Worm (Caenorhabditis elegans) whole organism, L4/young adult: ENCODE measurements around the gene R08C7.4.

ENCODE experiments used
- W03F9.2 ChIP-seq: fragments of 150-350 bp; optimal IDR thresholded peaks from 2 replicates; lab custom pipeline; 2014; ENCODE audit warnings: missing biosample characterization, missing genetic modification characterization
- dao-5 ChIP-seq: sonication (generic microtip); optimal IDR thresholded peaks from 2 replicates; lab custom pipeline; 2016; ENCODE audit warnings: missing genotype, missing genetic modification characterization, moderate library complexity, missing compliant biosample characterization
- him-1 ChIP-seq: sonication (generic microtip); optimal IDR thresholded peaks from 2 replicates; lab custom pipeline; 2016; ENCODE audit warnings: missing genotype, missing genetic modification reagents, missing genetic modification characterization, missing compliant biosample characterization

The R08C7.4 gene

DNA sequence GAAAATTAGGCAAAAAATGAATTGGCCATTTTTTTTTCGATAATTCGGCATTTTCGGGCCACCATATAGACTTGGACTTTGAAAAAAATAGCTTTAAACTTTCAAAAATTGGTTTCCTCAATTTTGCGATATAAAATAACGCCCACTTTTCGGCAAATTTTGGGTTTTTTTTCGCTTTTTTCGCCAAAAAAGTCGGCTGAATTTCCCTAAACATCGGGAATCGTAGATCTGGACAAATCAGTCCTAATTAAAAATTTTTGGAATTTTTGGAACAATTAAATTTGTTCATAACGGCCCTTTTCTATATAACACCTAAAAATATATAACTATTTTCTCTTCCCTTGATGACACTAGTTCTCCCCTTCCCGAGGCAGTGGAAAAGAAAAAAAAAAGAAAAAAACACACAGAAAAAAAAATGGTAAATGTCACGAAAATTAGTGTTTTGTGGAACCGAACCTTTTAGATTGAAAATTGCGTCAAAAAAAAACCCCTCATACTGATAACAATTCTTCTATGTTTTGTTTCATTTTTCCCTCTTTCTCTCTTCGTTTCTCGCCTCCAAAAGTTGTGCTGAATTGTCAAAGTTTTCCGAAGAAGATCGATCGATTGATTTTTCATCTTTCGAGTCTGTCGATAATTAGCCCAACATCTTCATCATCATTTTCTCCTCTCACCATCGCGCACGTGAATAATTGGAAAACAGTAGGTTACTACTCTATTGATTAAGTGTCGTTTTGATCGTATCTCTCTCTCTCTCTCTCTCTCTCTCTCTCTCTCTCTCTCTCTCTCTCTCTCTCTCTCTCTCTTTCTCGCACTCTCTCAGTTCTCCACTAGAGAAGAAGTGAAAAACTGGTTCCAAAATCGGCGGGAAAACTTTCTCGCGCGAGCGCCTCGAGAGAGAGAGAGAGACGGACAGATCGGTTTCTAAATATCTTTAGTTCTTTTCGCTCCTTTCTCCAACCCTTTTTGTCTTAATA lies 34.2 kb upstream of the R08C7.4 start, which contains the start of gene Y24D9A.6:
Y24D9A.6 (minus strand) TSS at position 51 of the 977 bp plus-strand sequence.
- TF ChIP-seq W03F9.2: no peak
- TF ChIP-seq dao-5 (tag; lab: Kevin White, UChicago): no peak
- TF ChIP-seq him-1 (tag; lab: Kevin White, UChicago): no peak

- TF ChIP-seq dao-5 (tag; lab: Kevin White, UChicago) (no peak), him-1 (tag; lab: Kevin White, UChicago) (no peak), W03F9.2 (no peak)
Observed at ce11 chrIV:4402413-4402812, 32.4 kb upstream of the R08C7.4 start.

DNA sequence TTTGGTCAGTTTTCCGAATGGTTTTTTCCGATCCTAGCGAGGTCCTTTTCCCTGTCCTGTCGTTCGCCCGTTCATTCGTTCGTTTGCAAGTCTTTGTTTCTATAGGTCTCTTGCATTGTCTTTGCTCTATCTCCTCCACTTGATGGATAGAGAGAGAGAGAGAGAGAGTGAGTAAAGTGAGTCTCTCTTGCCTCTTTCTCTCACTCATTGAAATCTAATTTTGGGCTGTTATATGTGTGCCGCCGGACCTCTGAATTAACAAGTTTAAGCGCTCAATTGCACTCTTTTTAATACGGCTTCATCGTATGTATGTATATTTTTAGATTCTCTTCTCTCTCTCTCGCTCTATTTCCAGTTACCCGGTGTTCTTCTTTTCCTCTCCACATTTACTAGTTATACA lies 31.0 kb upstream of the R08C7.4 start:
- TF ChIP-seq dao-5 (tag; lab: Kevin White, UChicago) (no peak), him-1 (tag; lab: Kevin White, UChicago) (no peak), W03F9.2 (no peak)

ce11 chrIV:4405126-4405525 lies 29.7 kb upstream of the R08C7.4 start, which contains the start of gene Y24D9A.7:
TSS of gene Y24D9A.7 (minus strand) at chrIV:4405171.
- no peak for TF ChIP-seq him-1 (tag; lab: Kevin White, UChicago)
- no peak for TF ChIP-seq W03F9.2
- no peak for TF ChIP-seq dao-5 (tag; lab: Kevin White, UChicago)

ce11 chrIV:4406054-4406539 lies 28.7 kb upstream of the R08C7.4 start:
- TF ChIP-seq W03F9.2 (no peak), him-1 (tag; lab: Kevin White, UChicago) (peak; percentile 24)

DNA sequence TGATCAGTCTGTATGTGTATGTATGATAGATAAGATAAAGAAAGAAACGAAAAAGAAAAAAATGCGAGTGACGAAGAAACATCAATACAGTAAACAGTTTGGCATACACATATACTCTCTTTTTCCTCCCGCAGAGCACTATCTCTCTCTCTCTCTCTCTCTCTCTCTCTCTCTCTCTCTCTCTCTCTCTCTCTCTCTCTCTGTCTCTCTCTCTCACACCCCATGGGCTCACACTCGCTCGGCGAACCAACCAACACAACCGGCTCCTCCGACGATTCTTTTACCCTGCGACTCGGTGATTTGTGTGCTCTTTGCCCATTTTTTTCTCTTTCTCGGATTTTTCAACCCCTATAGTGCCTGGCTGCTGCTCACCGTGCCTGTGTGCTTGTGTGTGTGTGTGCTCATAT lies 27.8 kb upstream of the R08C7.4 start:
- TF ChIP-seq him-1 (tag; lab: Kevin White, UChicago): no peak
- TF ChIP-seq dao-5 (tag; lab: Kevin White, UChicago): no peak
- no peak for TF ChIP-seq W03F9.2

ce11 chrIV:4408714-4409113 lies 26.1 kb upstream of the R08C7.4 start:
- TF ChIP-seq him-1 (tag; lab: Kevin White, UChicago): no peak
- no peak for TF ChIP-seq W03F9.2
- TF ChIP-seq dao-5 (tag; lab: Kevin White, UChicago): no peak

ce11 chrIV:4410526-4410925 lies 24.3 kb upstream of the R08C7.4 start:
- no peak for TF ChIP-seq W03F9.2
- TF ChIP-seq him-1 (tag; lab: Kevin White, UChicago): no peak
- TF ChIP-seq dao-5 (tag; lab: Kevin White, UChicago): no peak

DNA sequence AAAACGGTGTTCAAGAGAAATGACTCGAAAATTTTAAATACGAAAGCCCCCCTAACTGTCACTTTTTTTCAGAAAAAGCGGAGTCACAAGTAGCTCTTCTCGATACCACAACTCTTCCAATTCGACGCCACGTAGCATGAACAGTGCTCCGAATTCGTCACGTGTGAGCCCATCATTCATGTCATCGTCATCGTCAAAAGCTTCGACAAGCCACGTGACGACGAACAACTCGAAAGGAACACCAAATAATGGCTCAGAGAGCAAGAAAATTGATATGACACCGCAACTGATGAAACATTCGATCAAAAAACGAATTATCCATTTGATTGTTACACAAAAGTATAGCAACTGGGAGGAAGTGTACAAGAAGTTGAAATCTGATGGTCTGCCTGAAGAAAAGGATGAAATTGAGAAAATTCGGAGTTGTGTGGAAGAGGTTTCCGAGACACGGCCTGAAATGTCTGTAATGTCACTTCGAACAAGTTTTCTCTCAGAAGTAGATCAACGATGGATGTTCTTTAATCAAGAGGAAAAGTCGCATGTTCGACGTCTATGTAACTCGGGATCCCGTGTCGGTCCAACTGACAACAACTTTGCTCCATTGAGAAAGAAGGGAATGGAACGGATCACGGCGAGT lies 23.4 kb upstream of the R08C7.4 start:
- TF ChIP-seq W03F9.2 (no peak), dao-5 (tag; lab: Kevin White, UChicago) (no peak), him-1 (tag; lab: Kevin White, UChicago) (no peak)

- TF ChIP-seq dao-5 (tag; lab: Kevin White, UChicago) (no peak), him-1 (tag; lab: Kevin White, UChicago) (no peak), W03F9.2 (no peak)
Observed at ce11 chrIV:4411948-4412335, 22.9 kb upstream of the R08C7.4 start.

DNA sequence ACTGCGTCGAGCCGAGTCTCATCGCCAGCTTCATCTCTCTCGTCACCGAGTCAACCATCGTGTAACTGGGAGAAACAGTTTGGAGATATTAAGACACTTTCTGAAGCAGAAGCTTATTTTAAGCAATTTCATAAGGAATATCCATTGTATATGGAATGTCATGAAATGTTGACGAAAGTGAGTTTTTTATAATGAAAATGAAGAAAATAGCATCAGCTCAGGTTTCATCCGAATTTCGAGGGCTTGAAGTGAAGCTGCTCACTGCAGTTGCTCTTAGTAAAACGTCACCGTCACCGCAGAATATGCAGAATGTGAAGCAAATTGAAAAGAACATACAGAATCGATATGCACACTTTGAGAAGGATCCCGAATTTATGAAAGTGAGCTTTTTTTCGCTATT lies 21.7 kb upstream of the R08C7.4 start:
- TF ChIP-seq him-1 (tag; lab: Kevin White, UChicago) (no peak), dao-5 (tag; lab: Kevin White, UChicago) (no peak), W03F9.2 (no peak)

ce11 chrIV:4422029-4422428 lies 12.8 kb upstream of the R08C7.4 start, which contains the start of gene clec-175:
TSS of gene clec-175 (plus strand) at chrIV:4422329.
- TF ChIP-seq dao-5 (tag; lab: Kevin White, UChicago): no peak
- no peak for TF ChIP-seq him-1 (tag; lab: Kevin White, UChicago)
- no peak for TF ChIP-seq W03F9.2

- TF ChIP-seq him-1 (tag; lab: Kevin White, UChicago): no peak
- no peak for TF ChIP-seq W03F9.2
- TF ChIP-seq dao-5 (tag; lab: Kevin White, UChicago): no peak
Observed at ce11 chrIV:4423026-4423425, 11.8 kb upstream of the R08C7.4 start.

ce11 chrIV:4423885-4424284 lies 10.9 kb upstream of the R08C7.4 start:
- no peak for TF ChIP-seq him-1 (tag; lab: Kevin White, UChicago)
- TF ChIP-seq dao-5 (tag; lab: Kevin White, UChicago): no peak
- TF ChIP-seq W03F9.2: no peak
